Worm (Caenorhabditis elegans) whole organism, L1 larva: ENCODE results near the gene tbx-41.
A peak's percentile ranks its signal among the peaks of the same experiment; 100 is the strongest.

Experiments
- C04F5.9 ChIP-seq: sonication (generic microtip); optimal IDR thresholded peaks from 2 replicates; lab custom pipeline; 2016; ENCODE audit warnings: missing genetic modification characterization, missing compliant biosample characterization
- F16B12.6 ChIP-seq: fragments of 150-350 bp; optimal IDR thresholded peaks from 2 replicates; lab custom pipeline; 2014; ENCODE audit warnings: missing biosample characterization, missing genetic modification characterization
- alr-1 ChIP-seq: fragments of 200-800 bp; sonication (Bioruptor generic); optimal IDR thresholded peaks from 2 replicates; lab custom pipeline; 2018; ENCODE audit warnings: borderline replicate concordance, mild to moderate bottlenecking, missing genetic modification characterization, missing compliant biosample characterization
- ama-1 ChIP-seq: fragments of 150-350 bp; optimal IDR thresholded peaks from 2 replicates; lab custom pipeline; 2014
- ceh-8 ChIP-seq: fragments of 200-800 bp; sonication (Bioruptor generic); optimal IDR thresholded peaks from 2 replicates; lab custom pipeline; 2018; ENCODE audit warnings: mild to moderate bottlenecking, missing genetic modification characterization, moderate library complexity, missing compliant biosample characterization
- ceh-82 ChIP-seq, 3 experiments: fragments of 150-350 bp in 1 of 3; sonication (generic microtip) in 2 of 3; optimal IDR thresholded peaks; 2 replicates each; lab custom pipeline; 2014 to 2017; ENCODE audit warnings: missing biosample characterization in 3 of 3, missing genetic modification characterization in 3 of 3
- ces-1 ChIP-seq: fragments of 150-350 bp; optimal IDR thresholded peaks from 2 replicates; lab custom pipeline; 2014; ENCODE audit warnings: missing biosample characterization, missing genetic modification reagents, missing genetic modification characterization
- efl-3 ChIP-seq: fragments of 200-800 bp; sonication (Bioruptor generic); optimal IDR thresholded peaks from 2 replicates; lab custom pipeline; 2018; ENCODE audit warnings: mild to moderate bottlenecking, missing genetic modification characterization, missing compliant biosample characterization
- egl-27 ChIP-seq, 2 experiments: fragments of 150-350 bp in 1 of 2; sonication (generic microtip); optimal IDR thresholded peaks; 3 replicates each; lab custom pipeline; 2017 to 2018; ENCODE audit warnings: missing biosample characterization in 2 of 2, missing genetic modification characterization in 2 of 2, missing genetic modification reagents in 2 of 2
- elt-3 ChIP-seq, 6 experiments: fragments of 150-350 bp in 1 of 6; sonication (generic microtip); optimal IDR thresholded peaks; 2 replicates each; lab custom pipeline; 2017 to 2018; ENCODE audit warnings: missing biosample characterization in 6 of 6, missing genetic modification characterization in 6 of 6, inconsistent platforms in 1 of 6
- ets-5 ChIP-seq: fragments of 200-800 bp; sonication (Bioruptor generic); IDR thresholded peaks from 2 replicates; pipeline ENCODE4 v1.3.6; 2022; ENCODE audit warnings: missing genetic modification characterization, missing compliant biosample characterization
- fkh-10 ChIP-seq: sonication (generic microtip); optimal IDR thresholded peaks from 2 replicates; lab custom pipeline; 2017; ENCODE audit warnings: missing biosample characterization, missing genetic modification reagents, missing genetic modification characterization
- fkh-4 ChIP-seq: sonication (generic microtip); optimal IDR thresholded peaks from 2 replicates; lab custom pipeline; 2016; ENCODE audit warnings: missing compliant biosample characterization, missing genetic modification characterization, borderline replicate concordance
- fkh-8 ChIP-seq: sonication (generic microtip); optimal IDR thresholded peaks from 2 replicates; lab custom pipeline; 2016; ENCODE audit warnings: mild to moderate bottlenecking, missing genetic modification characterization, missing compliant biosample characterization
- grh-1 ChIP-seq: fragments of 200-800 bp; sonication (Bioruptor generic); IDR thresholded peaks from 2 replicates; pipeline ENCODE4 v1.3.6; 2022; ENCODE audit warnings: missing genetic modification reagents, missing genetic modification characterization, missing compliant biosample characterization
- hlh-4 ChIP-seq: sonication (generic microtip); optimal IDR thresholded peaks from 2 replicates; lab custom pipeline; 2016; ENCODE audit warnings: mild to moderate bottlenecking, missing genetic modification characterization, missing compliant biosample characterization
- irx-1 ChIP-seq: sonication (generic microtip); optimal IDR thresholded peaks from 2 replicates; lab custom pipeline; 2016; ENCODE audit warnings: missing genetic modification characterization, missing compliant biosample characterization
- isw-1 ChIP-seq: fragments of 200-800 bp; sonication (Bioruptor generic); IDR thresholded peaks from 2 replicates; pipeline ENCODE4 v1.3.6; 2022; ENCODE audit warnings: missing genetic modification characterization, missing compliant biosample characterization
- jun-1 ChIP-seq: fragments of 150-350 bp; optimal IDR thresholded peaks from 2 replicates; lab custom pipeline; 2014; ENCODE audit warnings: missing biosample characterization, missing genetic modification reagents, missing genetic modification characterization
- lin-14 ChIP-seq: fragments of 200-800 bp; sonication (Bioruptor generic); optimal IDR thresholded peaks from 2 replicates; lab custom pipeline; 2018; ENCODE audit warnings: mild to moderate bottlenecking, missing genetic modification characterization, moderate library complexity, missing compliant biosample characterization
- lin-15B ChIP-seq: fragments of 150-350 bp; sonication (generic microtip); optimal IDR thresholded peaks from 3 replicates; lab custom pipeline; 2014; ENCODE audit warnings: missing biosample characterization, missing genetic modification characterization
- lin-39 ChIP-seq: fragments of 150-350 bp; optimal IDR thresholded peaks from 2 replicates; lab custom pipeline; 2014; ENCODE audit warnings: missing biosample characterization, missing genetic modification reagents, missing genetic modification characterization
- lir-3 ChIP-seq: sonication (generic microtip); optimal IDR thresholded peaks from 2 replicates; lab custom pipeline; 2016; ENCODE audit warnings: mild to moderate bottlenecking, missing genetic modification characterization, moderate library complexity, missing compliant biosample characterization; ENCODE audit not compliant: poor library complexity
- mab-9 ChIP-seq: fragments of 200-800 bp; sonication (Bioruptor generic); IDR thresholded peaks from 2 replicates; pipeline ENCODE4 v1.3.6; 2022; ENCODE audit warnings: missing genetic modification reagents, missing genetic modification characterization, missing compliant biosample characterization
- mep-1 ChIP-seq: fragments of 150-350 bp; optimal IDR thresholded peaks from 2 replicates; lab custom pipeline; 2014; ENCODE audit warnings: missing biosample characterization, missing genetic modification characterization
- nhr-12 ChIP-seq: sonication (generic microtip); optimal IDR thresholded peaks from 2 replicates; lab custom pipeline; 2017; ENCODE audit warnings: missing biosample characterization, missing genetic modification characterization
- nhr-19 ChIP-seq: fragments of 200-800 bp; sonication (Bioruptor generic); conservative IDR thresholded peaks from 2 replicates; pipeline ENCODE4 v1.3.6; 2022; ENCODE audit warnings: missing genetic modification characterization, missing compliant biosample characterization
- nhr-20 ChIP-seq: sonication (generic microtip); optimal IDR thresholded peaks from 2 replicates; lab custom pipeline; 2016; ENCODE audit warnings: mild to moderate bottlenecking, missing genetic modification characterization, missing compliant biosample characterization
- nhr-28 ChIP-seq: fragments of 150-350 bp; optimal IDR thresholded peaks from 2 replicates; lab custom pipeline; 2014; ENCODE audit warnings: missing biosample characterization, missing genetic modification characterization
- nhr-47 ChIP-seq: sonication (generic microtip); optimal IDR thresholded peaks from 2 replicates; lab custom pipeline; 2016; ENCODE audit warnings: mild to moderate bottlenecking, missing genetic modification characterization, moderate library complexity, missing compliant biosample characterization
- nhr-77 ChIP-seq: fragments of 150-350 bp; optimal IDR thresholded peaks from 2 replicates; lab custom pipeline; 2014; ENCODE audit warnings: missing biosample characterization, missing genetic modification characterization
- nhr-84 ChIP-seq: sonication (generic microtip); optimal IDR thresholded peaks from 2 replicates; lab custom pipeline; 2017; ENCODE audit warnings: missing biosample characterization, missing genetic modification characterization
- pax-3 ChIP-seq: fragments of 200-800 bp; sonication (Bioruptor generic); optimal IDR thresholded peaks from 2 replicates; lab custom pipeline; 2018; ENCODE audit warnings: mild to moderate bottlenecking, missing genetic modification characterization, moderate library complexity, missing compliant biosample characterization
- rnt-1 ChIP-seq: sonication (generic microtip); optimal IDR thresholded peaks from 2 replicates; lab custom pipeline; 2016; ENCODE audit warnings: mild to moderate bottlenecking, missing genetic modification characterization, moderate library complexity, missing compliant biosample characterization
- snpc-4 ChIP-seq: fragments of 150-350 bp; optimal IDR thresholded peaks from 2 replicates; lab custom pipeline; 2014; ENCODE audit warnings: missing biosample characterization, missing genetic modification characterization
- sox-4 ChIP-seq: sonication (generic microtip); optimal IDR thresholded peaks from 2 replicates; lab custom pipeline; 2016; ENCODE audit warnings: missing genetic modification characterization, missing compliant biosample characterization
- sptf-1 ChIP-seq: fragments of 150-350 bp; optimal IDR thresholded peaks from 2 replicates; lab custom pipeline; 2014; ENCODE audit warnings: missing biosample characterization, missing genetic modification characterization
- swsn-7 ChIP-seq: sonication (generic microtip); optimal IDR thresholded peaks from 2 replicates; lab custom pipeline; 2016; ENCODE audit warnings: missing genetic modification characterization, missing compliant biosample characterization
- tbx-2 ChIP-seq: sonication (generic microtip); optimal IDR thresholded peaks from 2 replicates; lab custom pipeline; 2016; ENCODE audit warnings: missing genetic modification characterization, missing compliant biosample characterization
- unc-130 ChIP-seq: fragments of 150-350 bp; optimal IDR thresholded peaks from 2 replicates; lab custom pipeline; 2017; ENCODE audit warnings: missing biosample characterization, missing genetic modification characterization, inconsistent platforms
- unc-62 ChIP-seq: fragments of 150-350 bp; optimal IDR thresholded peaks from 2 replicates; lab custom pipeline; 2014; ENCODE audit warnings: missing biosample characterization, missing genetic modification reagents, missing genetic modification characterization
- unc-86 ChIP-seq: sonication (generic microtip); optimal IDR thresholded peaks from 2 replicates; lab custom pipeline; 2016; ENCODE audit warnings: missing genetic modification characterization, missing compliant biosample characterization
- unc-98 ChIP-seq: fragments of 200-800 bp; sonication (Bioruptor generic); IDR thresholded peaks from 2 replicates; pipeline ENCODE4 v1.3.6; 2022; ENCODE audit warnings: missing genetic modification characterization, missing compliant biosample characterization
- vab-15 ChIP-seq: sonication (generic microtip); optimal IDR thresholded peaks from 2 replicates; lab custom pipeline; 2017; ENCODE audit warnings: missing genotype, mild to moderate bottlenecking, missing genetic modification characterization, missing compliant biosample characterization
- xbp-1 ChIP-seq: sonication (generic microtip); optimal IDR thresholded peaks from 2 replicates; lab custom pipeline; 2016; ENCODE audit warnings: missing genetic modification characterization, missing compliant biosample characterization
- zip-4 ChIP-seq: fragments of 200-800 bp; sonication (Bioruptor generic); optimal IDR thresholded peaks from 2 replicates; lab custom pipeline; 2018; ENCODE audit warnings: mild to moderate bottlenecking, missing genetic modification characterization, moderate library complexity, missing compliant biosample characterization
- ztf-11 ChIP-seq, 2 experiments: sonication (generic microtip); optimal IDR thresholded peaks; 2 replicates each; lab custom pipeline; 2016 to 2017; ENCODE audit warnings: missing genetic modification characterization in 2 of 2, missing biosample characterization in 1 of 2, missing compliant biosample characterization in 1 of 2

Gene tbx-41

ce11 chrX:1888445-1889035, 23.5 kb downstream of the tbx-41 start (continued):
- TF ChIP-seq tbx-2 (peak; percentile 58), nhr-77 (tag; lab: Kevin White, UChicago) (peak; percentile 22), swsn-7 (peak; percentile 68), unc-98 (no peak), isw-1 (GFP tag; lab: Robert Waterston, UW) (0 out of 2 replicates have a peak, but pooled peaks have one; percentile 35), jun-1 (tag; lab: Kevin White, UChicago) (peak; percentile 80), unc-86 (tag; lab: Kevin White, UChicago) (peak; percentile 29), pax-3 (tag; lab: Kevin White, UChicago) (peak; percentile 53), vab-15 (tag; lab: Kevin White, UChicago) (no peak), ceh-82 (tag; optimal IDR thresholded peaks at IDR 0.05; lab: Kevin White, UChicago) (peak; percentile 7 to 50 (median 40)), ama-1 (lab: Kevin White, UChicago) (no peak), nhr-28 (tag; lab: Kevin White, UChicago) (no peak), C04F5.9 (tag; lab: Kevin White, UChicago) (no peak), mep-1 (tag; lab: Kevin White, UChicago) (peak; percentile 45), efl-3 (GFP tag; lab: Kevin White, UChicago) (no peak), snpc-4 (tag; lab: Kevin White, UChicago) (peak; percentile 12), irx-1 (tag; lab: Kevin White, UChicago) (peak; percentile 42), lin-15B (tag; lab: Kevin White, UChicago) (no peak), F16B12.6 (tag; lab: Kevin White, UChicago) (no peak), lin-14 (no peak), nhr-84 (tag; lab: Kevin White, UChicago) (no peak), lin-39 (tag; lab: Kevin White, UChicago) (no peak), mab-9 (no peak), elt-3 (tag; optimal IDR thresholded peaks at IDR 0.05; lab: Kevin White, UChicago) (no peak), ets-5 (GFP tag; lab: Robert Waterston, UW) (no peak), fkh-8 (tag; lab: Kevin White, UChicago) (peak; percentile 93), ceh-8 (GFP tag; lab: Kevin White, UChicago) (peak; percentile 50), sox-4 (tag; lab: Kevin White, UChicago) (peak; percentile 88), nhr-12 (no peak), unc-130 (tag; lab: Kevin White, UChicago) (peak; percentile 30), sptf-1 (no peak), xbp-1 (tag; lab: Kevin White, UChicago) (peak; percentile 47), alr-1 (no peak)

- TF ChIP-seq zip-4: no peak
- no peak for TF ChIP-seq pax-3 (tag; lab: Kevin White, UChicago)
- TF ChIP-seq hlh-4 (tag; lab: Kevin White, UChicago): no peak
- no peak for TF ChIP-seq nhr-19 (GFP tag; lab: Robert Waterston, UW)
- no peak for TF ChIP-seq mab-9
- no peak for TF ChIP-seq fkh-4
- TF ChIP-seq nhr-47: no peak
- no peak for TF ChIP-seq ama-1 (lab: Kevin White, UChicago)
- TF ChIP-seq xbp-1 (tag; lab: Kevin White, UChicago): no peak
- no peak for TF ChIP-seq egl-27 (tag; optimal IDR thresholded peaks at IDR 0.05; lab: Kevin White, UChicago)
Observed at ce11 chrX:1890817-1891216, 25.8 kb downstream of the tbx-41 start.

- no peak for TF ChIP-seq nhr-20 (tag; lab: Kevin White, UChicago)
- TF ChIP-seq ces-1 (GFP tag; lab: Kevin White, UChicago): no peak
- no peak for TF ChIP-seq unc-62
- no peak for TF ChIP-seq C04F5.9 (tag; lab: Kevin White, UChicago)
- no peak for TF ChIP-seq ztf-11 (tag; optimal IDR thresholded peaks at IDR 0.05; lab: Kevin White, UChicago)
- no peak for TF ChIP-seq fkh-4
- no peak for TF ChIP-seq unc-98
- no peak for TF ChIP-seq nhr-19 (GFP tag; lab: Robert Waterston, UW)
- no peak for TF ChIP-seq fkh-10 (GFP tag; lab: Kevin White, UChicago)
- no peak for TF ChIP-seq grh-1 (GFP tag; lab: Robert Waterston, UW)
- TF ChIP-seq lir-3 (tag; lab: Kevin White, UChicago): no peak
- TF ChIP-seq elt-3 (tag; optimal IDR thresholded peaks at IDR 0.05; lab: Kevin White, UChicago): no peak
- TF ChIP-seq rnt-1: no peak
- TF ChIP-seq lin-14: no peak
Observed at ce11 chrX:1891887-1892286, 26.8 kb downstream of the tbx-41 start, which contains the start of gene B0294.3. Gene B0294.3, plus strand, starts transcription at chrX:1892187.
